Fruit fly (Drosophila melanogaster) Kc167 (cell line): ENCODE data around the gene CG16903.

Experiments used
- Myc ChIP-seq: fragments of >200 bp; optimal IDR thresholded peaks from 2 replicates; lab custom pipeline; 2017; ENCODE audit warnings: missing external identifiers
- Sin3A ChIP-seq: fragments of >200 bp; optimal IDR thresholded peaks from 2 replicates; lab custom pipeline; 2018; ENCODE audit warnings: missing external identifiers
- h ChIP-seq: fragments of >200 bp; optimal IDR thresholded peaks from 3 replicates; lab custom pipeline; 2018; ENCODE audit warnings: missing external identifiers
- insv ChIP-seq: fragments of >200 bp; optimal IDR thresholded peaks from 3 replicates; lab custom pipeline; 2018; ENCODE audit warnings: missing external identifiers
- psq ChIP-seq: fragments of >200 bp; optimal IDR thresholded peaks from 2 replicates; lab custom pipeline; 2017; ENCODE audit warnings: missing external identifiers
- ttk ChIP-seq: sonication (Bioruptor generic); optimal IDR thresholded peaks from 2 replicates; lab custom pipeline; 2017; ENCODE audit warnings: missing external identifiers

DNA sequence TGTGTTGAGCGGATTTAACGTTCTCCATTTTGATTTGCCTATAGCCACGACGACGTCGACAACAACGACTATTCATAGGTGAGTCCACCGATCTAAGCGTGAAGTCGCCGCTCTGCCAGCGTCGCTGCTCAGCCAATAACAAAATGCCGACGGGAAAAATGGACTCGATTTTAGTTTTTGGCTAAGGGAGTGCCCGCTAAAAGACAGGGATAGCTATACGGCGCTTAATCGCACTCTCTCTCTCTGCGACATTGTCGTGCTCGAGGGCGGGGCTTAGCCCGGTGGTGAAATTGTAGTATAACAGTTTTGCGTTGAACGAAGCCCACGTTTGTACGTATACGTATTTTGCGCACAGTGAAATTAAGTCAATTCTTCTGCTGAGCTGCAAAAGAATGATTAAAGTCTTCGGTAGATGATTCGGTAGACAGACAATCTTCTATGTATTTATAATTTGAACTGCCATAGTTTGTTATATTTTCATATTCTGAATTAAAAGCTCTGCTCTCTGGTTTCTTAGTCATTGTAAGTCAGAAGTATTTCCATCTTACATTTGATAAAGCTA, 45.4 kb upstream of the CG16903 start:
- no peak for TF ChIP-seq Myc
- no peak for TF ChIP-seq Sin3A
- TF ChIP-seq h, result no peak
- no peak for TF ChIP-seq psq
- TF ChIP-seq ttk (lab: Kevin White, UChicago), result no peak
- no peak for TF ChIP-seq insv (lab: Kevin White, UChicago)
